Fruit fly (Drosophila melanogaster): ENCODE results near the gene CG17721.

DNA sequence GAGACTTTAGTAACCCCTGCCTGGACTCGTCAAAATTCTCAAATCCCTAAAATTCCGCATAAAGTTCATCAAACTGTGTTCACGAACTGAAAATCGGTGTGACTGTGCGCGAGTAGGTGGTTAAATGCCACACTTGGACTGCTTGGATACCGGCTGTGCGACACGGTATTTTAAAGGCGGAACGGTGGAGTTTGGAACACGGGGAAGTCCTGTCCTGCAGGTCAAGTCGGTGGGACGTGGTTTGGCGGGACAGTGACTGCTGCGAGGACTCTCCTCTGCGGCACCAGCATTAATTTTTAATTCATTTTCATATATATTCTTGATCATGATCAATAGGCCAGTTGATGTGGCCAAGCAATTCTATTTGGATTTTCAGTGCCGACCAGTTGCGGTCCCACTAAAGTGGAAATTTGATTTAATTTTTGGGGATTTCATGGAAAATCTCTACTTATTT lies at the start of gene CG17721, which contains the start of gene Arfip:
- TF ChIP-seq kay (GFP tag; optimal IDR thresholded peaks at IDR 0.05) = no peak
- no peak for TF ChIP-seq CG2875 (GFP tag; optimal IDR thresholded peaks at IDR 0.05)
- TF ChIP-seq schlank (tag; optimal IDR thresholded peaks at IDR 0.05) = no peak
- peak; percentile 88 for TF ChIP-seq sens (GFP tag)
- TF ChIP-seq CG3995 (GFP tag; optimal IDR thresholded peaks at IDR 0.05) = no peak
- TF ChIP-seq Oli (tag; optimal IDR thresholded peaks at IDR 0.05) = no peak
- TF ChIP-seq inv (GFP tag; IDR thresholded peaks at IDR 0.05; ENCODE audit: partially characterized antibody) = no peak
- no peak for TF ChIP-seq CHES-1-like (GFP tag; optimal IDR thresholded peaks at IDR 0.05)
